Worm (Caenorhabditis elegans) whole organism, L1 larva: ENCODE data around the gene rep-1.
A peak's percentile ranks its signal among the peaks of the same experiment; 100 is the strongest.

Source experiments
- Y116A8C.19 ChIP-seq: sonication (generic microtip); optimal IDR thresholded peaks from 2 replicates; lab custom pipeline; 2016; ENCODE audit warnings: missing compliant biosample characterization, missing genetic modification characterization, borderline replicate concordance
- blmp-1 ChIP-seq: fragments of 150-350 bp; optimal IDR thresholded peaks from 2 replicates; lab custom pipeline; 2014; ENCODE audit warnings: missing biosample characterization, missing genetic modification characterization
- ceh-82 ChIP-seq, 3 experiments: fragments of 150-350 bp in 1 of 3; sonication (generic microtip) in 2 of 3; optimal IDR thresholded peaks; 2 replicates each; lab custom pipeline; 2014 to 2017; ENCODE audit warnings: missing biosample characterization in 3 of 3, missing genetic modification characterization in 3 of 3
- dsc-1 ChIP-seq: sonication (generic microtip); optimal IDR thresholded peaks from 2 replicates; lab custom pipeline; 2016; ENCODE audit warnings: mild to moderate bottlenecking, missing genetic modification characterization, missing compliant biosample characterization
- efl-1 ChIP-seq, 4 experiments: fragments of 150-350 bp; optimal IDR thresholded peaks in 3 of 4; peaks in 1 of 4; 1 replicate in 1 of 4; 2 replicates in 3 of 4; lab custom pipeline; 2014; ENCODE audit warnings: missing biosample characterization in 2 of 4, missing genetic modification characterization in 2 of 4, missing genetic modification reagents in 2 of 4
- efl-3 ChIP-seq: fragments of 200-800 bp; sonication (Bioruptor generic); optimal IDR thresholded peaks from 2 replicates; lab custom pipeline; 2018; ENCODE audit warnings: mild to moderate bottlenecking, missing genetic modification characterization, missing compliant biosample characterization
- elt-2 ChIP-seq: sonication (generic microtip); optimal IDR thresholded peaks from 2 replicates; lab custom pipeline; 2016; ENCODE audit warnings: missing genetic modification characterization, mild to moderate bottlenecking, inconsistent platforms, missing compliant biosample characterization, missing genetic modification reagents
- elt-3 ChIP-seq, 6 experiments: fragments of 150-350 bp in 1 of 6; sonication (generic microtip); optimal IDR thresholded peaks; 2 replicates each; lab custom pipeline; 2017 to 2018; ENCODE audit warnings: missing biosample characterization in 6 of 6, missing genetic modification characterization in 6 of 6, inconsistent platforms in 1 of 6
- fkh-10 ChIP-seq: sonication (generic microtip); optimal IDR thresholded peaks from 2 replicates; lab custom pipeline; 2017; ENCODE audit warnings: missing biosample characterization, missing genetic modification reagents, missing genetic modification characterization
- fkh-8 ChIP-seq: sonication (generic microtip); optimal IDR thresholded peaks from 2 replicates; lab custom pipeline; 2016; ENCODE audit warnings: mild to moderate bottlenecking, missing genetic modification characterization, missing compliant biosample characterization
- fos-1 ChIP-seq: fragments of 150-350 bp; optimal IDR thresholded peaks from 2 replicates; lab custom pipeline; 2014; ENCODE audit warnings: missing biosample characterization, missing genetic modification characterization
- grh-1 ChIP-seq: fragments of 200-800 bp; sonication (Bioruptor generic); IDR thresholded peaks from 2 replicates; pipeline ENCODE4 v1.3.6; 2022; ENCODE audit warnings: missing genetic modification reagents, missing genetic modification characterization, missing compliant biosample characterization
- hlh-17 ChIP-seq: fragments of 200-800 bp; sonication (Bioruptor generic); optimal IDR thresholded peaks from 2 replicates; lab custom pipeline; 2018; ENCODE audit warnings: missing genetic modification characterization, mild to moderate bottlenecking, missing compliant biosample characterization, moderate library complexity, borderline replicate concordance
- lin-14 ChIP-seq: fragments of 200-800 bp; sonication (Bioruptor generic); optimal IDR thresholded peaks from 2 replicates; lab custom pipeline; 2018; ENCODE audit warnings: mild to moderate bottlenecking, missing genetic modification characterization, moderate library complexity, missing compliant biosample characterization
- lin-35 ChIP-seq, 2 experiments: fragments of 150-350 bp; optimal IDR thresholded peaks; 2 replicates each; lab custom pipeline; 2014; ENCODE audit warnings: missing biosample characterization in 2 of 2, missing genetic modification characterization in 2 of 2, missing genetic modification reagents in 2 of 2
- lsy-2 ChIP-seq, 2 experiments: fragments of 150-350 bp; optimal IDR thresholded peaks; 2 replicates each; lab custom pipeline; 2014; ENCODE audit warnings: missing biosample characterization in 2 of 2, missing genetic modification characterization in 2 of 2
- mab-9 ChIP-seq: fragments of 200-800 bp; sonication (Bioruptor generic); IDR thresholded peaks from 2 replicates; pipeline ENCODE4 v1.3.6; 2022; ENCODE audit warnings: missing genetic modification reagents, missing genetic modification characterization, missing compliant biosample characterization
- mdl-1 ChIP-seq, 2 experiments: fragments of 150-350 bp; optimal IDR thresholded peaks; 2 replicates each; lab custom pipeline; 2014 to 2017; ENCODE audit warnings: missing biosample characterization in 2 of 2, missing genetic modification characterization in 2 of 2, inconsistent platforms in 1 of 2
- nhr-11 ChIP-seq: fragments of 150-350 bp; optimal IDR thresholded peaks from 2 replicates; lab custom pipeline; 2014; ENCODE audit warnings: missing biosample characterization, missing genetic modification characterization
- nhr-12 ChIP-seq: sonication (generic microtip); optimal IDR thresholded peaks from 2 replicates; lab custom pipeline; 2017; ENCODE audit warnings: missing biosample characterization, missing genetic modification characterization
- nhr-19 ChIP-seq: fragments of 200-800 bp; sonication (Bioruptor generic); conservative IDR thresholded peaks from 2 replicates; pipeline ENCODE4 v1.3.6; 2022; ENCODE audit warnings: missing genetic modification characterization, missing compliant biosample characterization
- nhr-20 ChIP-seq: sonication (generic microtip); optimal IDR thresholded peaks from 2 replicates; lab custom pipeline; 2016; ENCODE audit warnings: mild to moderate bottlenecking, missing genetic modification characterization, missing compliant biosample characterization
- nhr-47 ChIP-seq: sonication (generic microtip); optimal IDR thresholded peaks from 2 replicates; lab custom pipeline; 2016; ENCODE audit warnings: mild to moderate bottlenecking, missing genetic modification characterization, moderate library complexity, missing compliant biosample characterization
- nhr-71 ChIP-seq: sonication (generic microtip); optimal IDR thresholded peaks from 2 replicates; lab custom pipeline; 2016; ENCODE audit warnings: mild to moderate bottlenecking, missing genetic modification characterization, moderate library complexity, missing compliant biosample characterization
- nhr-76 ChIP-seq: sonication (generic microtip); optimal IDR thresholded peaks from 2 replicates; lab custom pipeline; 2017; ENCODE audit warnings: missing biosample characterization, missing genetic modification characterization
- nhr-77 ChIP-seq: fragments of 150-350 bp; optimal IDR thresholded peaks from 2 replicates; lab custom pipeline; 2014; ENCODE audit warnings: missing biosample characterization, missing genetic modification characterization
- nhr-85 ChIP-seq: sonication (generic microtip); peaks from one replicate; lab custom pipeline; 2016; ENCODE audit warnings: missing genetic modification characterization, inconsistent platforms, missing compliant biosample characterization
- nhr-90 ChIP-seq: sonication (generic microtip); optimal IDR thresholded peaks from 2 replicates; lab custom pipeline; 2016; ENCODE audit warnings: mild to moderate bottlenecking, missing genetic modification characterization, missing compliant biosample characterization; ENCODE audit not compliant: poor library complexity
- rnt-1 ChIP-seq: sonication (generic microtip); optimal IDR thresholded peaks from 2 replicates; lab custom pipeline; 2016; ENCODE audit warnings: mild to moderate bottlenecking, missing genetic modification characterization, moderate library complexity, missing compliant biosample characterization
- skn-1 ChIP-seq: fragments of 150-350 bp; optimal IDR thresholded peaks from 2 replicates; lab custom pipeline; 2014; ENCODE audit warnings: missing biosample characterization, missing genetic modification characterization
- snu-23 ChIP-seq: sonication (generic microtip); optimal IDR thresholded peaks from 2 replicates; lab custom pipeline; 2016; ENCODE audit warnings: missing genetic modification characterization, missing compliant biosample characterization
- sox-4 ChIP-seq: sonication (generic microtip); optimal IDR thresholded peaks from 2 replicates; lab custom pipeline; 2016; ENCODE audit warnings: missing genetic modification characterization, missing compliant biosample characterization
- sup-37 ChIP-seq: fragments of 200-800 bp; sonication (Bioruptor generic); optimal IDR thresholded peaks from 2 replicates; lab custom pipeline; 2018; ENCODE audit warnings: mild to moderate bottlenecking, missing genetic modification characterization, missing compliant biosample characterization
- swsn-7 ChIP-seq: sonication (generic microtip); optimal IDR thresholded peaks from 2 replicates; lab custom pipeline; 2016; ENCODE audit warnings: missing genetic modification characterization, missing compliant biosample characterization
- tbx-2 ChIP-seq: sonication (generic microtip); optimal IDR thresholded peaks from 2 replicates; lab custom pipeline; 2016; ENCODE audit warnings: missing genetic modification characterization, missing compliant biosample characterization
- vab-15 ChIP-seq: sonication (generic microtip); optimal IDR thresholded peaks from 2 replicates; lab custom pipeline; 2017; ENCODE audit warnings: missing genotype, mild to moderate bottlenecking, missing genetic modification characterization, missing compliant biosample characterization
- xbp-1 ChIP-seq: sonication (generic microtip); optimal IDR thresholded peaks from 2 replicates; lab custom pipeline; 2016; ENCODE audit warnings: missing genetic modification characterization, missing compliant biosample characterization
- zag-1 ChIP-seq: fragments of 150-350 bp; optimal IDR thresholded peaks from 2 replicates; lab custom pipeline; 2014; ENCODE audit warnings: missing biosample characterization, missing genetic modification characterization
- zip-4 ChIP-seq: fragments of 200-800 bp; sonication (Bioruptor generic); optimal IDR thresholded peaks from 2 replicates; lab custom pipeline; 2018; ENCODE audit warnings: mild to moderate bottlenecking, missing genetic modification characterization, moderate library complexity, missing compliant biosample characterization
- ztf-11 ChIP-seq, 2 experiments: sonication (generic microtip); optimal IDR thresholded peaks; 2 replicates each; lab custom pipeline; 2016 to 2017; ENCODE audit warnings: missing genetic modification characterization in 2 of 2, missing biosample characterization in 1 of 2, missing compliant biosample characterization in 1 of 2

rep-1 gene

ce11 chrIII:1603776-1604175 lies 33.7 kb downstream of the rep-1 start:
- TF ChIP-seq fkh-10 (GFP tag; lab: Kevin White, UChicago) (no peak), grh-1 (no peak), nhr-77 (tag; lab: Kevin White, UChicago) (no peak), sox-4 (no peak), nhr-19 (no peak), zag-1 (no peak), efl-3 (no peak), Y116A8C.19 (tag; lab: Kevin White, UChicago) (no peak), nhr-76 (no peak), nhr-12 (tag; lab: Kevin White, UChicago) (no peak)

ce11 chrIII:1604514-1604976 lies 34.4 kb downstream of the rep-1 start, which contains the start of gene Y22D7AL.6:
Gene Y22D7AL.6 (plus strand): TSS chrIII:1604926.
- peak; percentile 86 for TF ChIP-seq blmp-1 (tag; lab: Kevin White, UChicago)
- peak; percentile 21 for TF ChIP-seq skn-1 (tag; lab: Kevin White, UChicago)
- TF ChIP-seq ztf-11 (tag; optimal IDR thresholded peaks at IDR 0.05; lab: Kevin White, UChicago) = peak in 1 of 2 experiments; percentile 14
- TF ChIP-seq fos-1 (tag; lab: Kevin White, UChicago) = no peak
- TF ChIP-seq elt-3 (tag; optimal IDR thresholded peaks at IDR 0.05; lab: Kevin White, UChicago) = no peak
- peak; percentile 46 for TF ChIP-seq nhr-90 (tag; lab: Kevin White, UChicago)
- no peak for TF ChIP-seq efl-3
- TF ChIP-seq mab-9 (GFP tag; lab: Robert Waterston, UW) = 0 out of 2 replicates have a peak, but pooled peaks have one; percentile 15
- TF ChIP-seq rnt-1 (tag; lab: Kevin White, UChicago) = peak; percentile 26
- TF ChIP-seq nhr-71 (tag; lab: Kevin White, UChicago) = peak; percentile 49
- TF ChIP-seq nhr-47 (tag; lab: Kevin White, UChicago) = peak; percentile 60
- TF ChIP-seq fkh-8 (tag; lab: Kevin White, UChicago) = peak; percentile 13
- peak; percentile 24 for TF ChIP-seq tbx-2
- TF ChIP-seq lsy-2 (tag; optimal IDR thresholded peaks at IDR 0.05; lab: Kevin White, UChicago) = peak; percentile 25 to 51
- TF ChIP-seq elt-2 (tag; lab: Kevin White, UChicago) = peak; percentile 11
- peak; percentile 31; the same call in 1 of the 2 replicates for TF ChIP-seq nhr-19
- TF ChIP-seq efl-1 (optimal IDR thresholded peaks at IDR 0.05; lab: Kevin White, UChicago) = peak in 1 of 2 experiments; percentile 7
- TF ChIP-seq efl-1 (GFP tag; optimal IDR thresholded peaks at IDR 0.05 in 1 of 2; lab: Kevin White, UChicago) = peak in 1 of 2 experiments; percentile 36
- TF ChIP-seq lin-35 (GFP tag; optimal IDR thresholded peaks at IDR 0.05; lab: Kevin White, UChicago) = peak in 1 of 2 experiments; percentile 8
- peak; percentile 50 for TF ChIP-seq snu-23 (GFP tag; lab: Kevin White, UChicago)
- TF ChIP-seq ceh-82 (tag; optimal IDR thresholded peaks at IDR 0.05; lab: Kevin White, UChicago) = peak in 1 of 3 experiments; percentile 13
- TF ChIP-seq xbp-1 (tag; lab: Kevin White, UChicago) = peak; percentile 36
- TF ChIP-seq vab-15 = no peak
- TF ChIP-seq dsc-1 = peak; percentile 13
- peak; percentile 8 for TF ChIP-seq nhr-20 (tag; lab: Kevin White, UChicago)
- TF ChIP-seq grh-1 = no peak
- TF ChIP-seq nhr-85 = peak; percentile 89
- no peak for TF ChIP-seq sup-37 (GFP tag; lab: Kevin White, UChicago)
- TF ChIP-seq zip-4 (GFP tag; lab: Kevin White, UChicago) = no peak
- TF ChIP-seq nhr-11 (tag; lab: Kevin White, UChicago) = no peak
- TF ChIP-seq swsn-7 (tag; lab: Kevin White, UChicago) = peak; percentile 6
- peak in 1 of 2 experiments; percentile 21 for TF ChIP-seq mdl-1 (tag; optimal IDR thresholded peaks at IDR 0.05; lab: Kevin White, UChicago)
- TF ChIP-seq lin-14 (GFP tag; lab: Kevin White, UChicago) = peak; percentile 4
- TF ChIP-seq hlh-17 = no peak
